Worm (Caenorhabditis elegans): ENCODE data around the gene R04B5.1.

Gene R04B5.1

ce11 chrV:10078244-10078643, at the start of gene R04B5.1:
R04B5.1 (minus strand) TSS chrV:10078344.
- no peak for TF ChIP-seq hmg-4 (GFP tag; optimal IDR thresholded peaks at IDR 0.05)
- no peak for TF ChIP-seq ets-7 (tag; optimal IDR thresholded peaks at IDR 0.05)

- no peak for TF ChIP-seq pes-1 (GFP tag; IDR thresholded peaks at IDR 0.05)
These were observed 46.8 kb upstream of the R04B5.1 start, which contains the start of gene C08B6.10 for ce11 chrV:10124799-10125548. C08B6.10 (plus strand) TSS chrV:10125498.

- no peak for TF ChIP-seq ama-1 (optimal IDR thresholded peaks at IDR 0.05)
- no peak for TF ChIP-seq B0310.2 (tag; optimal IDR thresholded peaks at IDR 0.05)
- no peak for TF ChIP-seq hnd-1 (tag; optimal IDR thresholded peaks at IDR 0.05)
- TF ChIP-seq sea-1 (GFP tag; conservative IDR thresholded peaks at IDR 0.05), result no peak
- no peak for TF ChIP-seq hmg-4 (GFP tag; optimal IDR thresholded peaks at IDR 0.05)
- TF ChIP-seq scrt-1 (GFP tag; IDR thresholded peaks at IDR 0.05), result no peak
- TF ChIP-seq aly-1 (tag; optimal IDR thresholded peaks at IDR 0.05), result no peak
- TF ChIP-seq hmbx-1 (tag; optimal IDR thresholded peaks at IDR 0.05), result no peak
- TF ChIP-seq tbx-11 (GFP tag; IDR thresholded peaks at IDR 0.05), result no peak
- TF ChIP-seq pes-1 (GFP tag; IDR thresholded peaks at IDR 0.05), result no peak
- no peak for TF ChIP-seq tra-4 (tag; optimal IDR thresholded peaks at IDR 0.05)
These were observed 45.2 kb upstream of the R04B5.1 start, which contains the start of gene C08B6.6 for ce11 chrV:10123324-10123723. C08B6.6 (plus strand) TSS chrV:10123624.

ce11 chrV:10122670-10123069, 44.5 kb upstream of the R04B5.1 start, which contains the start of gene srxa-19:
srxa-19 (minus strand) TSS chrV:10122770.
- no peak for TF ChIP-seq tra-4 (tag; optimal IDR thresholded peaks at IDR 0.05)
- no peak for TF ChIP-seq pes-1 (GFP tag; IDR thresholded peaks at IDR 0.05)
- TF ChIP-seq scrt-1 (GFP tag; IDR thresholded peaks at IDR 0.05), result no peak
- no peak for TF ChIP-seq sea-1 (GFP tag; conservative IDR thresholded peaks at IDR 0.05)
- TF ChIP-seq hmbx-1 (tag; optimal IDR thresholded peaks at IDR 0.05), result no peak
- TF ChIP-seq tbx-11 (GFP tag; IDR thresholded peaks at IDR 0.05), result no peak
- no peak for TF ChIP-seq aly-1 (tag; optimal IDR thresholded peaks at IDR 0.05)
- TF ChIP-seq ceh-36 (tag; optimal IDR thresholded peaks at IDR 0.05), result no peak
- no peak for TF ChIP-seq ama-1 (optimal IDR thresholded peaks at IDR 0.05)
- no peak for TF ChIP-seq ets-7 (tag; optimal IDR thresholded peaks at IDR 0.05)
- no peak for TF ChIP-seq hnd-1 (tag; optimal IDR thresholded peaks at IDR 0.05)
- TF ChIP-seq tbx-37 (GFP tag; conservative IDR thresholded peaks at IDR 0.05), result no peak
- TF ChIP-seq hmg-4 (GFP tag; optimal IDR thresholded peaks at IDR 0.05), result no peak
- TF ChIP-seq F13C5.2 (tag; optimal IDR thresholded peaks at IDR 0.05), result no peak
- no peak for TF ChIP-seq flt-1 (GFP tag; IDR thresholded peaks at IDR 0.05)
- no peak for TF ChIP-seq B0310.2 (tag; optimal IDR thresholded peaks at IDR 0.05)
- no peak for TF ChIP-seq ceh-13 (GFP tag; optimal IDR thresholded peaks at IDR 0.05)

ce11 chrV:10120898-10121297, 42.8 kb upstream of the R04B5.1 start, which contains the start of gene srxa-18:
srxa-18 (minus strand) TSS chrV:10120997.
- TF ChIP-seq ceh-13 (GFP tag; optimal IDR thresholded peaks at IDR 0.05) (no peak), tbx-11 (GFP tag; IDR thresholded peaks at IDR 0.05) (no peak), ets-7 (tag; optimal IDR thresholded peaks at IDR 0.05) (no peak), ama-1 (optimal IDR thresholded peaks at IDR 0.05) (no peak), scrt-1 (GFP tag; IDR thresholded peaks at IDR 0.05) (no peak), hmg-4 (GFP tag; optimal IDR thresholded peaks at IDR 0.05) (no peak), tra-4 (tag; optimal IDR thresholded peaks at IDR 0.05) (no peak), hmbx-1 (tag; optimal IDR thresholded peaks at IDR 0.05) (no peak), aly-1 (tag; optimal IDR thresholded peaks at IDR 0.05) (no peak), sea-1 (GFP tag; conservative IDR thresholded peaks at IDR 0.05) (no peak), flt-1 (GFP tag; IDR thresholded peaks at IDR 0.05) (no peak), pes-1 (GFP tag; IDR thresholded peaks at IDR 0.05) (no peak), ceh-36 (tag; optimal IDR thresholded peaks at IDR 0.05) (no peak), tbx-37 (GFP tag; conservative IDR thresholded peaks at IDR 0.05) (no peak), B0310.2 (tag; optimal IDR thresholded peaks at IDR 0.05) (no peak), hnd-1 (tag; optimal IDR thresholded peaks at IDR 0.05) (no peak)

ce11 chrV:10117465-10117864, 39.3 kb upstream of the R04B5.1 start, which contains the start of gene C08B6.5:
C08B6.5 (plus strand) TSS chrV:10117765.
- TF ChIP-seq pes-1 (GFP tag; IDR thresholded peaks at IDR 0.05), result no peak
- TF ChIP-seq flt-1 (GFP tag; IDR thresholded peaks at IDR 0.05), result no peak
- TF ChIP-seq hmbx-1 (tag; optimal IDR thresholded peaks at IDR 0.05), result no peak
- no peak for TF ChIP-seq tbx-11 (GFP tag; IDR thresholded peaks at IDR 0.05)
- TF ChIP-seq ets-7 (tag; optimal IDR thresholded peaks at IDR 0.05), result no peak
- no peak for TF ChIP-seq scrt-1 (GFP tag; IDR thresholded peaks at IDR 0.05)
- TF ChIP-seq aly-1 (tag; optimal IDR thresholded peaks at IDR 0.05), result no peak
- no peak for TF ChIP-seq sea-1 (GFP tag; conservative IDR thresholded peaks at IDR 0.05)
- no peak for TF ChIP-seq ama-1 (optimal IDR thresholded peaks at IDR 0.05)
- TF ChIP-seq B0310.2 (tag; optimal IDR thresholded peaks at IDR 0.05), result no peak
- no peak for TF ChIP-seq ceh-13 (GFP tag; optimal IDR thresholded peaks at IDR 0.05)
- TF ChIP-seq ceh-36 (tag; optimal IDR thresholded peaks at IDR 0.05), result no peak
- TF ChIP-seq F13C5.2 (tag; optimal IDR thresholded peaks at IDR 0.05), result no peak
- TF ChIP-seq hnd-1 (tag; optimal IDR thresholded peaks at IDR 0.05), result no peak
- TF ChIP-seq tra-4 (tag; optimal IDR thresholded peaks at IDR 0.05), result no peak
- no peak for TF ChIP-seq tbx-37 (GFP tag; conservative IDR thresholded peaks at IDR 0.05)
- no peak for TF ChIP-seq hmg-4 (GFP tag; optimal IDR thresholded peaks at IDR 0.05)

ce11 chrV:10114329-10114728, 36.2 kb upstream of the R04B5.1 start, which contains the start of gene cht-5:
cht-5 (plus strand) TSS chrV:10114629.
- TF ChIP-seq ets-7 (tag; optimal IDR thresholded peaks at IDR 0.05) (no peak), F13C5.2 (tag; optimal IDR thresholded peaks at IDR 0.05) (no peak), hmg-4 (GFP tag; optimal IDR thresholded peaks at IDR 0.05) (no peak)

- TF ChIP-seq F13C5.2 (tag; optimal IDR thresholded peaks at IDR 0.05) (no peak), hnd-1 (tag; optimal IDR thresholded peaks at IDR 0.05) (no peak), sea-1 (GFP tag; conservative IDR thresholded peaks at IDR 0.05) (no peak), flt-1 (GFP tag; IDR thresholded peaks at IDR 0.05) (no peak), tbx-11 (GFP tag; IDR thresholded peaks at IDR 0.05) (no peak), pes-1 (GFP tag; IDR thresholded peaks at IDR 0.05) (no peak), tbx-37 (GFP tag; conservative IDR thresholded peaks at IDR 0.05) (no peak), scrt-1 (GFP tag; IDR thresholded peaks at IDR 0.05) (no peak), ceh-36 (tag; optimal IDR thresholded peaks at IDR 0.05) (no peak), ceh-13 (GFP tag; optimal IDR thresholded peaks at IDR 0.05) (no peak), ama-1 (optimal IDR thresholded peaks at IDR 0.05) (no peak), aly-1 (tag; optimal IDR thresholded peaks at IDR 0.05) (no peak), tra-4 (tag; optimal IDR thresholded peaks at IDR 0.05) (no peak), B0310.2 (tag; optimal IDR thresholded peaks at IDR 0.05) (no peak)
These were observed 34.0 kb upstream of the R04B5.1 start, which contains the start of gene C08B6.3 for ce11 chrV:10112187-10112586. C08B6.3 (minus strand) TSS chrV:10112287.
